Fruit fly (Drosophila melanogaster): ENCODE results near the gene CG42359.

Gene CG42359

DNA sequence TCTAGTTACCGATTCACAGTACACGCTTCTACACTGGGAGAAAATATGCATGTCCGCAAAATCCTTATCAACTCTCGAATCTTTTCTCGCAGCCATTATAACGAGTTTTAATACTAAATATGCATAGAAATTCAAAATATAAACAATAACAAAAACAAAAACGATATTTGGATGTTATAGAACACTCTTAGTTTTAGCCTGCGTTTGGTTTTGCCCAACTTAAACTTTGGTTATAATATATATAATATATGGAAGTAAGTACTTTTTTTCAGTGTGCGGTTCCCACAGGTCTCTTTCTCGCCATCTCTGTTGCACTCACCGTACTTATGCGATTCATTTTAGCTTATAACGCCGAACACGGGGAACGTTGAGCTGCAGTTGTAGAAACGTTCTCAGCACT is 49.7 kb upstream of the CG42359 start, which contains the start of gene cry (continued):
- TF ChIP-seq Antp (GFP tag; optimal IDR thresholded peaks at IDR 0.05): no peak
- peak; percentile 32 for TF ChIP-seq CG6254 (GFP tag; optimal IDR thresholded peaks at IDR 0.05)
- TF ChIP-seq Elba2 (GFP tag; optimal IDR thresholded peaks at IDR 0.05): no peak
- 0 out of 2 replicates have a peak, but pooled peaks have one; percentile 5 for TF ChIP-seq ara (GFP tag; IDR thresholded peaks at IDR 0.05)
- TF ChIP-seq CG10979 (tag; optimal IDR thresholded peaks at IDR 0.05): peak; percentile 84
- no peak for TF ChIP-seq run (tag; optimal IDR thresholded peaks at IDR 0.05)
- TF ChIP-seq sna (GFP tag; IDR thresholded peaks at IDR 0.05; ENCODE audit: partially characterized antibody): no peak
- TF ChIP-seq CG2678 (tag; optimal IDR thresholded peaks at IDR 0.05): peak; percentile 73
- TF ChIP-seq CG1233 (GFP tag; optimal IDR thresholded peaks at IDR 0.05): peak; percentile 38
- peak; percentile 81 to 87 for TF ChIP-seq bsh (GFP tag; optimal IDR thresholded peaks at IDR 0.05)
- peak; percentile 63 for TF ChIP-seq CG1602 (GFP tag; optimal IDR thresholded peaks at IDR 0.05)
- TF ChIP-seq CG32767 (GFP tag; IDR thresholded peaks at IDR 0.05): peak; percentile 26; the same call in 1 of the 2 replicates
- no peak for TF ChIP-seq CG15073 (GFP tag; optimal IDR thresholded peaks at IDR 0.05)
- TF ChIP-seq B-H2 (GFP tag; optimal IDR thresholded peaks at IDR 0.05): no peak
- TF ChIP-seq CG10654 (GFP tag; optimal IDR thresholded peaks at IDR 0.05): peak; percentile 2
- peak; percentile 80 for TF ChIP-seq CG11504 (tag; optimal IDR thresholded peaks at IDR 0.05)
- TF ChIP-seq wek (GFP tag; optimal IDR thresholded peaks at IDR 0.05): no peak
- peak; percentile 84 for TF ChIP-seq nmo (GFP tag; optimal IDR thresholded peaks at IDR 0.05)
- TF ChIP-seq crp (GFP tag; optimal IDR thresholded peaks at IDR 0.05): no peak
- peak; percentile 49; the same call in 1 of the 3 replicates for TF ChIP-seq croc (GFP tag; conservative IDR thresholded peaks at IDR 0.05)
- TF ChIP-seq CG10267 (tag; optimal IDR thresholded peaks at IDR 0.05): peak; percentile 53
- no peak for TF ChIP-seq chinmo (GFP tag; IDR thresholded peaks at IDR 0.05; ENCODE audit: partially characterized antibody)
- TF ChIP-seq dmrt11E (tag; optimal IDR thresholded peaks at IDR 0.05): peak; percentile 75
- peak; percentile 25 for TF ChIP-seq jing (GFP tag; optimal IDR thresholded peaks at IDR 0.05)
- peak in 1 of 2 experiments; percentile 16 for TF ChIP-seq chif (GFP tag; optimal IDR thresholded peaks at IDR 0.05)
- TF ChIP-seq maf-S (GFP tag; optimal IDR thresholded peaks at IDR 0.05): no peak
- no peak for TF ChIP-seq grau (tag; optimal IDR thresholded peaks at IDR 0.05)
- TF ChIP-seq CG12104 (GFP tag; optimal IDR thresholded peaks at IDR 0.05): peak; percentile 8
- peak; percentile 26 for TF ChIP-seq Asciz (GFP tag; optimal IDR thresholded peaks at IDR 0.05)
- TF ChIP-seq Dll (GFP tag; IDR thresholded peaks at IDR 0.05; ENCODE audit: partially characterized antibody): no peak
- TF ChIP-seq Chrac-16 (GFP tag; optimal IDR thresholded peaks at IDR 0.05): peak; percentile 42
- no peak for TF ChIP-seq CG15514 (GFP tag; optimal IDR thresholded peaks at IDR 0.05)
- TF ChIP-seq CG4424 (GFP tag; optimal IDR thresholded peaks at IDR 0.05): peak; percentile 75
- TF ChIP-seq Fer1 (GFP tag; optimal IDR thresholded peaks at IDR 0.05): no peak
- TF ChIP-seq gsb-n (tag; optimal IDR thresholded peaks at IDR 0.05): peak; percentile 40
- peak; percentile 67 for TF ChIP-seq CG12391 (tag; optimal IDR thresholded peaks at IDR 0.05)
- TF ChIP-seq CG4328 (GFP tag; optimal IDR thresholded peaks at IDR 0.05): no peak
- peak; percentile 37 for TF ChIP-seq CG16815 (GFP tag; optimal IDR thresholded peaks at IDR 0.05)
- TF ChIP-seq prd (optimal IDR thresholded peaks at IDR 0.05): no peak
- no peak for TF ChIP-seq prd (GFP tag; IDR thresholded peaks at IDR 0.05)
- TF ChIP-seq Hr51 (GFP tag; optimal IDR thresholded peaks at IDR 0.05): peak in 1 of 2 experiments; percentile 68
- peak; percentile 81 for TF ChIP-seq CG2712 (tag; optimal IDR thresholded peaks at IDR 0.05)
- peak; percentile 22 for TF ChIP-seq CG3281 (GFP tag; optimal IDR thresholded peaks at IDR 0.05)
- TF ChIP-seq CG2875 (GFP tag; optimal IDR thresholded peaks at IDR 0.05): peak; percentile 28
